Fruit fly (Drosophila melanogaster) ovary, adult (tissue): ENCODE results near the gene PNKP.

ENCODE experiments used
- CG17801 ChIP-seq: fragments of 200-800 bp; optimal IDR thresholded peaks from 2 replicates; lab custom pipeline; 2019; ENCODE audit warnings: missing biosample characterization, mild to moderate bottlenecking, missing genetic modification characterization, moderate library complexity; ENCODE audit not compliant: partially characterized antibody

Gene PNKP

dm6 chr3R:8343251-8343744 is at the start of gene PNKP, which contains the start of gene COX7AL:
TSS of gene PNKP (minus strand) at chr3R:8343516.
TSS of gene COX7AL (plus strand) at chr3R:8343669.
- no peak for TF ChIP-seq CG17801

DNA sequence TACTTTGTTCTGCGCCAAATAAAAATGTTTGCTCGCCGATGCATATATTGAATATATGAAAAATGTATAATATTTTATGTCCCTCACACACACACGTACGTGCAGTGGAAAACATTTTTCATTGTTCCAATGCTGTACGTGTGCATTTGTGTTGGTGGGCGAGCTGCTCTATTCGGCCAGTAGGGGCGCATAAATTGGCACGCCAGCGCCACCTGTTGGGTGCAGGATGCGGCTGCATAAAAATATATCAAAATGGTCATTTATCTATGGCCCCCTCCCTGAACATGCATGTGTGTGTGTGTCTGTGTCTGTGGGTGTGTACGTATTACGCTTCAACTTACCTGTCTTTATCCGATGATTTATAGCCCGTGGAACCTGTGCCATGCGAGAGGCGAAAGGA is 46.3 kb upstream of the PNKP start:
- no peak for TF ChIP-seq CG17801

DNA sequence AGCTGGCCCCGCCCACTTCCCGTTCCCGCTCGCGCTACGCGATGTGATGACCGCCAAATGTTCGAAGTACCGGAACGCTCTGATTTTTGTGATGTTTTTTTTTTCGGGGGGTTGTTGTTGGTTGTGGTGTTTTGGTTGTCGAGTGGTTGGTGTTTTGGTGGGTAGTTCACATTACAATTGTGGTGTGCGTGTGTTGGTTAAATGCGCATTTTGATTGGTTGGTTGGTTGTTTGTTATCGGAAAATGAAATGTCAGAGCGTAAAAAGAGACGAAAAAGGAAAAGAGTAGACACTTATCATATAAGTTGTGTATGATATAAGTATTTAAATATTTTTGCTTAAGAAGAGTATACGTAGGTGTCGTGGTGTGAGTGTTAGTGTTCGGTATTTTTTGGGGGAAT is 25.2 kb upstream of the PNKP start:
- no peak for TF ChIP-seq CG17801

- no peak for TF ChIP-seq CG17801
These were observed 19.1 kb upstream of the PNKP start, which contains the start of the genes Veneno and CG7963 for dm6 chr3R:8362259-8362876. TSS of gene Veneno (minus strand) at chr3R:8362554. TSS of gene CG7963 (plus strand) at chr3R:8362826.

dm6 chr3R:8358004-8358403 is 14.7 kb upstream of the PNKP start:
- no peak for TF ChIP-seq CG17801

dm6 chr3R:8357372-8357992 is 14.2 kb upstream of the PNKP start:
- no peak for TF ChIP-seq CG17801

dm6 chr3R:8356626-8357290 is 13.4 kb upstream of the PNKP start, which contains the start of gene stck:
TSS of gene stck (plus strand) at chr3R:8356978.
- TF ChIP-seq CG17801 = no peak

DNA sequence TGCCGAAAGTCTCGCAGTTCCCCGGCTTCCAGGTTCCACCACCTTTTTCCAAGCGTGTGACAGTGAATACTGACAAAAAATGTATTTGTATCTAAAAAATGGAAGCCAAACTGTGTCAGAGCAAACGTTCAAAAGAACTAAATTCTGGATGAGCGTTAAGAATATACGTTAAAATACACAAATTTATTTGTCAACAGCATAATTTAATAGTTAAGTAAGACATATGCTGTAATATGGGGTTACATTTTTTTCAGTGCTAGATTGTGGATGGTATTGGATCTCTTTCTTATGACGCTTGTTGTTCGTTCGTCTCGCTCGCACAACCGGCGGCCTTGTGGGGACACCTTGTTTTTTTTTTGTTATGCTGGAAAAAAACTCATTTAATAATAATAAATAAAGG is 12.3 kb upstream of the PNKP start:
- no peak for TF ChIP-seq CG17801

dm6 chr3R:8354969-8355368 is 11.7 kb upstream of the PNKP start:
- peak; percentile 63 for TF ChIP-seq CG17801

dm6 chr3R:8354458-8354857 is 11.1 kb upstream of the PNKP start:
- peak; percentile 66 for TF ChIP-seq CG17801

- no peak for TF ChIP-seq CG17801
These were observed 10.7 kb upstream of the PNKP start for dm6 chr3R:8353994-8354393.

DNA sequence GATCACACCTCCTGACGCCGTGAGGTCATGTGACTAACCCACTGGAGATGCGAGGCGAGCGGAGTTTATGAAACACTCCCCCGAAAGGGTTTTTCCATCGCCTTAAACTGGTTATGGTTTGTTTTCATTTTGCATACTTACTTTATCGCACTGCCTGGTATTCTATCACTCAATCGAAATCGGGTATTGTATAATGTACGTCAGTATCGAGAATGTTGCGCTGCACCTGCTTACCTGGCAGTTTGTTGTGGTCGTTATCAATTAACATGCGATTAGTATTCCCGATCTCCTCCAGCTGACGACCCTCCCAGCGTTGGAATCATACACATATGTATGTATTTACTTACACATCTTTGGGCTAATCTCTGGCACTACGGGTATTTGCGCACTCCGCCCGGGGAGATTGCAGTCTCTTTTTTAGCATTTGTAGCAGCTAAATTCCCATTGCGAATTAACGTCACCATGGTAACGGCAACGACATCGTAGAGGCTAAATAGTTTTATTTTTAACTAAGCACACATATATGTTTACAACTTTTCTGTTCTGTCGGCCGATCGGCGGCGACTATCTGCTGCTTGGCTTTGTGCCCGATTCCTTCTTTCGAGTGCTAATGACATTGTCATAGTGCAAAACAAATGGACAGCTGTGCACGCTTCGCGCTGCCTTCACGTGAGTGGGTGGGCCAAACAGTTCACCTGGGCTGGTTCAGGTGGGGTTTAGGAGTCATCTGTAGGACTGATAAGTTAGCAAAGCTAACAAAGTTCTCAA is 9.8 kb upstream of the PNKP start:
- no peak for TF ChIP-seq CG17801

dm6 chr3R:8349449-8350115 is 6.3 kb upstream of the PNKP start, which contains the start of gene Atg13:
TSS of gene Atg13 (plus strand) at chr3R:8349815.
- peak; percentile 69 for TF ChIP-seq CG17801

DNA sequence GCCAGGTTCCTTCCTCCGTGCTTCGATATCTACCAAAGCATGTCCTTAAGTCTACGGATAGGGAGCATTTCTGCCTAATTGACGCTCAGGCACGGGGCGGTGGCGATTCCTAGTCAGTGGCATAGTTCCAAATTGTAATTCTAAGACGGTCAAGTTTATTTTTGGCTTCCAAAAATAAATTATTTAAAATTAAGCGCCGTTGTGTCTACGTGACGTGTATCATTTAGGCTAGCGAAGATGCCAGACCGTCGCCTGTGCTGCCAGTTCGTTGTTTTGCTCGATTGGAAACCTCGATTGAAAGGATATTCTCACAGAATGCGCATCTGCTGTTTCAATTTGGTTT is 5.8 kb upstream of the PNKP start:
- TF ChIP-seq CG17801 = no peak

DNA sequence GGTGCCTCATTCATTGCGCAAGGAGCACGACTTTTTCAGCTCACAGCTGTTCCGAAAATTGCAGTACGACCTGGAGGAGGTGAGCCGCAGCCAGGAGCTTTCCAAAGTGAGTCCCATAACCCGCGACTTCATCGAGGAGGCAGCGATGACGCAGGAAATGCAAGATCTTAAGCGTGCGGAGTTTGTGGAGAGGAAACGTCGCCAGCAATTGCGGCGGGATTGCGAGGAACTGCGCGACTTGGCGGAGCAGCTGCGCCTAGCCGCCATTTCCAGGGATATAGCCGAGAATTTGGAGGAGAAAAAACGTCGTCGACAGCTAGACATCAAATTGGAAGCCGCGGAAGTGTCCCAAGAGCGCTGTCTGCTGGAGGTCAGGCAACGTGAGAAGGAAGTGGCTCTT is 4.5 kb upstream of the PNKP start:
- no peak for TF ChIP-seq CG17801

dm6 chr3R:8347279-8347678 is 4.0 kb upstream of the PNKP start, which contains the start of gene CG7352:
TSS of gene CG7352 (plus strand) at chr3R:8347579.
- no peak for TF ChIP-seq CG17801
